Worm (Caenorhabditis elegans) whole organism, L4 larva: ENCODE results near the gene vps-35.

Experiments used
- D1046.2 ChIP-seq: fragments of 200-800 bp; sonication (Bioruptor generic); IDR thresholded peaks from 2 replicates; pipeline ENCODE4 v1.3.6; 2022; ENCODE audit warnings: missing genetic modification characterization, missing compliant biosample characterization
- F26F4.8 ChIP-seq: fragments of 200-800 bp; sonication (Bioruptor generic); conservative IDR thresholded peaks from 2 replicates; pipeline ENCODE4 v1.3.6; 2022; ENCODE audit warnings: missing genetic modification characterization, missing compliant biosample characterization
- F44E2.7 ChIP-seq: fragments of 200-800 bp; sonication (Bioruptor generic); IDR thresholded peaks from 2 replicates; pipeline ENCODE4 v2.1.2; 2022; ENCODE audit warnings: missing genetic modification characterization, missing compliant biosample characterization
- T20F7.1 ChIP-seq: fragments of 200-800 bp; sonication (Bioruptor generic); optimal IDR thresholded peaks from 2 replicates; lab custom pipeline; 2018; ENCODE audit warnings: mild to moderate bottlenecking, missing genetic modification characterization, missing compliant biosample characterization
- T26A8.4 ChIP-seq: fragments of 200-800 bp; sonication (Bioruptor generic); IDR thresholded peaks from 2 replicates; pipeline ENCODE4 v1.3.6; 2022; ENCODE audit warnings: missing genetic modification characterization, missing compliant biosample characterization
- Y75B8A.6 ChIP-seq: fragments of 200-800 bp; sonication (Bioruptor generic); IDR thresholded peaks from 2 replicates; pipeline ENCODE4 v1.3.6; 2022; ENCODE audit warnings: missing genetic modification reagents, missing genetic modification characterization, missing compliant biosample characterization
- ama-1 ChIP-seq: fragments of 150-350 bp; optimal IDR thresholded peaks from 2 replicates; lab custom pipeline; 2014; ENCODE audit warnings: inconsistent platforms, mixed read lengths
- daf-16 ChIP-seq, 3 experiments: sonication (generic microtip); optimal IDR thresholded peaks; 2 replicates each; lab custom pipeline; 2016 to 2017; ENCODE audit warnings: missing genetic modification characterization in 3 of 3, missing genetic modification reagents in 3 of 3, mild to moderate bottlenecking in 2 of 3, missing compliant biosample characterization in 2 of 3, missing biosample characterization in 1 of 3, moderate library complexity in 1 of 3
- daf-8 ChIP-seq: fragments of 200-800 bp; sonication (Bioruptor generic); IDR thresholded peaks from 2 replicates; pipeline ENCODE4 v1.3.6; 2022; ENCODE audit warnings: missing genetic modification characterization, missing compliant biosample characterization
- dmd-6 ChIP-seq: fragments of 200-800 bp; sonication (Bioruptor generic); IDR thresholded peaks from 2 replicates; pipeline ENCODE4 v1.3.6; 2022; ENCODE audit warnings: missing genetic modification reagents, missing genetic modification characterization, missing compliant biosample characterization
- dmd-8 ChIP-seq: fragments of 200-800 bp; sonication (Bioruptor generic); IDR thresholded peaks from 2 replicates; pipeline ENCODE4 v1.3.6; 2022; ENCODE audit warnings: missing genetic modification characterization, missing compliant biosample characterization
- duxl-1 ChIP-seq: sonication (generic microtip); optimal IDR thresholded peaks from 2 replicates; lab custom pipeline; 2016; ENCODE audit warnings: mild to moderate bottlenecking, missing genetic modification characterization, moderate library complexity, missing compliant biosample characterization; ENCODE audit not compliant: poor library complexity
- dve-1 ChIP-seq: sonication (generic microtip); optimal IDR thresholded peaks from 2 replicates; lab custom pipeline; 2017; ENCODE audit warnings: antibody characterized with exemption, mild to moderate bottlenecking, missing genetic modification characterization, missing compliant biosample characterization; ENCODE audit not compliant: insufficient read depth
- fos-1 ChIP-seq: fragments of 150-350 bp; optimal IDR thresholded peaks from 2 replicates; lab custom pipeline; 2014; ENCODE audit warnings: missing biosample characterization, missing genetic modification characterization
- hif-1 ChIP-seq, 2 experiments: sonication (generic microtip); optimal IDR thresholded peaks; 2 replicates each; lab custom pipeline; 2016 to 2017; ENCODE audit warnings: missing compliant biosample characterization in 2 of 2, missing genetic modification characterization in 2 of 2, missing genetic modification reagents in 2 of 2, missing genotype in 2 of 2, mild to moderate bottlenecking in 1 of 2
- hlh-11 ChIP-seq: fragments of 200-800 bp; sonication (Bioruptor generic); optimal IDR thresholded peaks from 2 replicates; lab custom pipeline; 2018; ENCODE audit warnings: mild to moderate bottlenecking, missing genetic modification characterization, missing compliant biosample characterization
- hlh-30 ChIP-seq: sonication (generic microtip); optimal IDR thresholded peaks from 2 replicates; lab custom pipeline; 2017; ENCODE audit warnings: antibody characterized with exemption, mild to moderate bottlenecking, missing genetic modification characterization, missing compliant biosample characterization; ENCODE audit not compliant: insufficient read depth
- lin-1 ChIP-seq: fragments of 200-800 bp; sonication (Bioruptor generic); IDR thresholded peaks from 2 replicates; pipeline ENCODE4 v1.3.6; 2022; ENCODE audit warnings: missing genetic modification reagents, missing genetic modification characterization, missing compliant biosample characterization
- lin-29 ChIP-seq: fragments of 200-800 bp; sonication (Bioruptor generic); IDR thresholded peaks from 2 replicates; pipeline ENCODE4 v1.3.6; 2022; ENCODE audit warnings: missing genetic modification reagents, missing genetic modification characterization, missing compliant biosample characterization
- lsy-2 ChIP-seq, 2 experiments: fragments of 150-350 bp in 1 of 2; sonication (generic microtip) in 1 of 2; optimal IDR thresholded peaks; 2 replicates each; lab custom pipeline; 2014 to 2017; ENCODE audit warnings: missing biosample characterization in 2 of 2, missing genetic modification characterization in 2 of 2
- madf-5 ChIP-seq, 2 experiments: fragments of 200-800 bp; sonication (Bioruptor generic); IDR thresholded peaks; 2 replicates each; pipeline ENCODE4 v1.3.6; 2022; ENCODE audit warnings: missing compliant biosample characterization in 2 of 2, missing genetic modification characterization in 2 of 2
- mdl-1 ChIP-seq, 2 experiments: fragments of 150-350 bp in 1 of 2; sonication (generic microtip) in 1 of 2; optimal IDR thresholded peaks; 2 replicates each; lab custom pipeline; 2014 to 2017; ENCODE audit warnings: missing biosample characterization in 2 of 2, missing genetic modification characterization in 2 of 2
- mes-2 ChIP-seq: sonication (generic microtip); optimal IDR thresholded peaks from 2 replicates; lab custom pipeline; 2016; ENCODE audit warnings: missing genotype, mild to moderate bottlenecking, missing genetic modification characterization, missing compliant biosample characterization; ENCODE audit not compliant: poor library complexity, severe bottlenecking
- mxl-3 ChIP-seq: fragments of 200-800 bp; sonication (Bioruptor generic); optimal IDR thresholded peaks from 2 replicates; lab custom pipeline; 2018; ENCODE audit warnings: mild to moderate bottlenecking, missing genetic modification characterization, missing compliant biosample characterization
- nhr-28 ChIP-seq: fragments of 150-350 bp; optimal IDR thresholded peaks from 2 replicates; lab custom pipeline; 2014; ENCODE audit warnings: missing biosample characterization, missing genetic modification characterization
- nhr-42 ChIP-seq: fragments of 200-800 bp; sonication (Bioruptor generic); IDR thresholded peaks from 2 replicates; pipeline ENCODE4 v1.3.6; 2022; ENCODE audit warnings: missing genetic modification characterization, missing compliant biosample characterization
- nhr-48 ChIP-seq: sonication (generic microtip); optimal IDR thresholded peaks from 2 replicates; lab custom pipeline; 2016; ENCODE audit warnings: mild to moderate bottlenecking, missing genetic modification characterization, missing compliant biosample characterization
- nhr-77 ChIP-seq: fragments of 150-350 bp; optimal IDR thresholded peaks from 2 replicates; lab custom pipeline; 2014; ENCODE audit warnings: missing biosample characterization, missing genetic modification characterization
- php-3 ChIP-seq: fragments of 200-800 bp; sonication (Bioruptor generic); IDR thresholded peaks from 2 replicates; pipeline ENCODE4 v1.3.6; 2022; ENCODE audit warnings: missing genetic modification reagents, missing genetic modification characterization, missing compliant biosample characterization
- pqm-1 ChIP-seq: sonication (generic microtip); optimal IDR thresholded peaks from 2 replicates; lab custom pipeline; 2017; ENCODE audit warnings: missing biosample characterization, missing genetic modification characterization
- sdz-12 ChIP-seq: fragments of 200-800 bp; sonication (Bioruptor generic); optimal IDR thresholded peaks from 2 replicates; lab custom pipeline; 2018; ENCODE audit warnings: mild to moderate bottlenecking, missing genetic modification characterization, missing compliant biosample characterization
- tra-1 ChIP-seq: fragments of 200-800 bp; sonication (Bioruptor generic); IDR thresholded peaks from 2 replicates; pipeline ENCODE4 v1.3.6; 2022; ENCODE audit warnings: missing genetic modification reagents, missing genetic modification characterization, missing compliant biosample characterization
- unc-62 ChIP-seq, 3 experiments: fragments of 150-350 bp in 1 of 3; sonication (generic microtip); optimal IDR thresholded peaks in 2 of 3; peaks in 1 of 3; 1 replicate in 1 of 3; 2 replicates in 2 of 3; lab custom pipeline; 2014 to 2017; ENCODE audit warnings: missing biosample characterization in 3 of 3, missing genetic modification characterization in 3 of 3, missing genetic modification reagents in 3 of 3, missing genotype in 1 of 3
- zfp-3 ChIP-seq: fragments of 200-800 bp; sonication (Bioruptor generic); conservative IDR thresholded peaks from 2 replicates; pipeline ENCODE4 v1.3.6; 2022; ENCODE audit warnings: missing genetic modification reagents, missing genetic modification characterization, missing compliant biosample characterization

The vps-35 gene

DNA sequence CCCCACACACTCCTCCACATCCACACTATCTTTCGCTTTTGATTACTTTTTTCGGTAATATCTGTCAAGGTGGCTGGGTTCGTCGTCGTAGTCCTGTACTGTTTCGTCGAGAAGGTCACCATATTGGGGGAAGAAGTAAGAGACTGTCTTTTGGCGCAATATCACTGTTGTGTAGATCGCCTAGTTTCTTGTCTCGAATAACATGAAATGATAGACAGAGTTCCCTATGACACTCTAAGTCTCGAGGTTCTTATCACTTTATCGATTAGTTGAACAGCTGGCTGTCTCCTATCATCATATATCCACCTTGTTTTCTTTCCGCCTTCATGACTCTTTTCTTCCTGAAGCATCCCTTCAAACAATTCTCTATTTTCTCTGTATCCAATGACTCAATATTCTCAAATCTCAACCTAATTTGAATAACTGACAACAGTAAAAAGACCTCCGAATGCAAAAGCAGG, 26.4 kb downstream of the vps-35 start (continued):
- TF ChIP-seq dmd-6 (GFP tag; lab: Robert Waterston, UW): no peak; the same call in 1 of the 2 replicates
- no peak for TF ChIP-seq daf-8
- no peak for TF ChIP-seq pqm-1 (tag; lab: Kevin White, UChicago)
- no peak for TF ChIP-seq sdz-12 (GFP tag; lab: Kevin White, UChicago)

DNA sequence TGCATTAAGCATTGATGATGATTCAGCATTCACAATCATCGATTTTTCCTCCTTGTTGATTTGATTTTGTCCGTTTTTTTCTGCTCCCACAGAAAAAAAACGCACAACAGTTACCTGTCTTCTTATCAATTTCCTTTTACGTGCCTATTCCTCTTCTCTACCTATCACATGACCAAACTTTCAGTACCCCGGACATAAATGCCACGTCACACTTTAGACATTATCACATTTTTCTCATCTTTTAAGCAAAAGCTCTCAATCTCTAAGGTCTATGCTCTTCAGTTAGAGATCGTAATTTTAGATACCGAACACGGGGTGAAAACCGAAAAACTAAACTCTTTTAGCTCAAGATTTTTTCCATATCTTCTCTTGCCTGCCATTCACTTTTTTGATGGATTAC, 28.4 kb downstream of the vps-35 start:
- TF ChIP-seq ama-1 (lab: Kevin White, UChicago) (no peak), mes-2 (tag; lab: Kevin White, UChicago) (peak; percentile 22), hif-1 (tag; optimal IDR thresholded peaks at IDR 0.05; lab: Kevin White, UChicago) (peak in 1 of 2 experiments; percentile 66), T20F7.1 (GFP tag; lab: Kevin White, UChicago) (peak; percentile 31), dmd-6 (GFP tag; lab: Robert Waterston, UW) (peak; percentile 87), nhr-28 (tag; lab: Kevin White, UChicago) (peak; percentile 64), mxl-3 (GFP tag; lab: Kevin White, UChicago) (peak; percentile 9), D1046.2 (no peak), unc-62 (GFP tag; optimal IDR thresholded peaks at IDR 0.05 in 1 of 2; lab: Kevin White, UChicago) (peak in 1 of 2 experiments; percentile 84), unc-62 (tag; optimal IDR thresholded peaks at IDR 0.05; lab: Kevin White, UChicago) (no peak), nhr-77 (tag; lab: Kevin White, UChicago) (peak; percentile 73), dve-1 (tag; lab: Kevin White, UChicago) (peak; percentile 85), daf-16 (GFP tag; optimal IDR thresholded peaks at IDR 0.05; lab: Kevin White, UChicago) (no peak), daf-16 (tag; optimal IDR thresholded peaks at IDR 0.05; lab: Kevin White, UChicago) (peak; percentile 90), lsy-2 (tag; optimal IDR thresholded peaks at IDR 0.05; lab: Kevin White, UChicago) (peak in 1 of 2 experiments; percentile 47), hlh-30 (peak; percentile 76), hlh-11 (tag; lab: Kevin White, UChicago) (peak; percentile 74), lin-29 (GFP tag; lab: Robert Waterston, UW) (no peak), nhr-48 (tag; lab: Kevin White, UChicago) (peak; percentile 13), tra-1 (GFP tag; lab: Robert Waterston, UW) (peak; percentile 66; the same call in 1 of the 2 replicates), nhr-42 (GFP tag; lab: Robert Waterston, UW) (no peak), madf-5 (GFP tag; IDR thresholded peaks at IDR 0.05; lab: Robert Waterston, UW) (no peak), php-3 (GFP tag; lab: Robert Waterston, UW) (peak; percentile 56; the same call in 1 of the 2 replicates), pqm-1 (tag; lab: Kevin White, UChicago) (peak; percentile 71)
- TF ChIP-seq, all 104 proteins: peak for 17

ce11 chrII:5940815-5941214, 33.2 kb downstream of the vps-35 start, which contains the start of gene F28B12.6:
Gene F28B12.6 (plus strand): TSS chrII:5940863.
- TF ChIP-seq mdl-1 (tag; optimal IDR thresholded peaks at IDR 0.05; lab: Kevin White, UChicago) (no peak), zfp-3 (GFP tag; lab: Robert Waterston, UW) (0 out of 2 replicates have a peak, but pooled peaks have one; percentile 17), hif-1 (tag; optimal IDR thresholded peaks at IDR 0.05; lab: Kevin White, UChicago) (peak in 1 of 2 experiments; percentile 9), madf-5 (GFP tag; IDR thresholded peaks at IDR 0.05; lab: Robert Waterston, UW) (0 out of 4 replicates have a peak, but pooled peaks of 1 of the 2 experiments have one; percentile 20), lin-1 (no peak), T26A8.4 (no peak), lsy-2 (tag; optimal IDR thresholded peaks at IDR 0.05; lab: Kevin White, UChicago) (no peak), nhr-28 (tag; lab: Kevin White, UChicago) (no peak), Y75B8A.6 (no peak), F44E2.7 (GFP tag; lab: Robert Waterston, UW) (no peak), fos-1 (tag; lab: Kevin White, UChicago) (no peak), dmd-8 (GFP tag; lab: Robert Waterston, UW) (no peak), duxl-1 (tag; lab: Kevin White, UChicago) (no peak), F26F4.8 (no peak)
